Fruit fly (Drosophila melanogaster) whole organism, embryonic: ENCODE data around the gene CG2247.

Source experiments
- Antp ChIP-seq: fragments of 200-800 bp; sonication (Bioruptor generic); optimal IDR thresholded peaks from 3 replicates; lab custom pipeline; 2016; ENCODE audit warnings: missing biosample characterization, missing genetic modification characterization
- Bdp1 ChIP-seq: fragments of 200-800 bp; sonication (Bioruptor generic); optimal IDR thresholded peaks from 3 replicates; lab custom pipeline; 2016; ENCODE audit warnings: missing biosample characterization, missing genetic modification characterization
- Bteb2 ChIP-seq: fragments of 200-800 bp; sonication (Bioruptor generic); optimal IDR thresholded peaks from 2 replicates; lab custom pipeline; 2016; ENCODE audit warnings: missing biosample characterization, missing genetic modification characterization
- CG17912 ChIP-seq: fragments of 200-800 bp; sonication (Bioruptor generic); optimal IDR thresholded peaks from 2 replicates; lab custom pipeline; 2018; ENCODE audit warnings: missing biosample characterization, mild to moderate bottlenecking, missing genetic modification characterization
- CG30020 ChIP-seq: fragments of 200-800 bp; optimal IDR thresholded peaks from 2 replicates; lab custom pipeline; 2019; ENCODE audit warnings: missing biosample characterization, mild to moderate bottlenecking, missing genetic modification characterization, moderate library complexity
- CG3065 ChIP-seq: fragments of 200-800 bp; sonication (Bioruptor generic); optimal IDR thresholded peaks from 2 replicates; lab custom pipeline; 2016; ENCODE audit warnings: missing biosample characterization, missing genetic modification characterization
- CG3163 ChIP-seq: fragments of 200-800 bp; sonication (Bioruptor generic); optimal IDR thresholded peaks from 3 replicates; lab custom pipeline; 2016; ENCODE audit warnings: missing biosample characterization, missing genetic modification characterization
- CG34422 ChIP-seq: fragments of 200-800 bp; sonication (Bioruptor generic); IDR thresholded peaks from 3 replicates; pipeline ENCODE4 v1.3.6; 2022; ENCODE audit warnings: missing biosample characterization, missing genetic modification characterization
- CG42726 ChIP-seq: fragments of 200-800 bp; sonication (Bioruptor generic); IDR thresholded peaks from 2 replicates; pipeline ENCODE4 v1.3.6; 2022; ENCODE audit warnings: missing biosample characterization, missing genetic modification characterization; ENCODE audit not compliant: partially characterized antibody
- CG4282 ChIP-seq: fragments of 200-800 bp; sonication (Bioruptor generic); optimal IDR thresholded peaks from 2 replicates; lab custom pipeline; 2016; ENCODE audit warnings: missing biosample characterization, missing genetic modification characterization
- CG43689 ChIP-seq: fragments of 200-800 bp; sonication (Bioruptor generic); IDR thresholded peaks from 2 replicates; pipeline ENCODE4 v1.3.6; 2022; ENCODE audit warnings: missing biosample characterization, missing genetic modification characterization
- CG6254 ChIP-seq: fragments of 200-800 bp; sonication (Bioruptor generic); optimal IDR thresholded peaks from 3 replicates; lab custom pipeline; 2017; ENCODE audit warnings: mild to moderate bottlenecking, missing biosample characterization, missing genetic modification reagents, missing genetic modification characterization
- CG6689 ChIP-seq: fragments of 200-800 bp; sonication (Bioruptor generic); IDR thresholded peaks from 2 replicates; pipeline ENCODE4 v1.3.6; 2022; ENCODE audit warnings: missing biosample characterization, missing genetic modification characterization
- Dp ChIP-seq: fragments of 200-800 bp; sonication (Bioruptor generic); optimal IDR thresholded peaks from 2 replicates; lab custom pipeline; 2018; ENCODE audit warnings: missing biosample characterization, mild to moderate bottlenecking, missing genetic modification characterization, moderate library complexity
- Gug ChIP-seq: fragments of 200-800 bp; sonication (Bioruptor generic); IDR thresholded peaks from 4 replicates; pipeline ENCODE4 v1.3.6; 2022; ENCODE audit warnings: missing biosample characterization, missing genetic modification characterization
- H15 ChIP-seq: fragments of 200-800 bp; sonication (Bioruptor generic); IDR thresholded peaks from 3 replicates; pipeline ENCODE4 v1.3.6; 2022; ENCODE audit warnings: missing biosample characterization, missing genetic modification characterization
- HLH3B ChIP-seq: fragments of 200-800 bp; sonication (Bioruptor generic); IDR thresholded peaks from 2 replicates; pipeline ENCODE4 v1.3.6; 2022; ENCODE audit warnings: missing biosample characterization, missing genetic modification characterization
- HLH4C ChIP-seq: fragments of 200-800 bp; sonication (Bioruptor generic); IDR thresholded peaks from 3 replicates; pipeline ENCODE4 v1.3.6; 2022; ENCODE audit warnings: missing biosample characterization, missing genetic modification characterization; ENCODE audit not compliant: partially characterized antibody
- HLHmδ ChIP-seq: fragments of 200-800 bp; sonication (Bioruptor generic); optimal IDR thresholded peaks from 2 replicates; lab custom pipeline; 2018; ENCODE audit warnings: missing biosample characterization, mild to moderate bottlenecking, missing genetic modification characterization, moderate library complexity
- Hey ChIP-seq: fragments of 200-800 bp; sonication (Bioruptor generic); optimal IDR thresholded peaks from 3 replicates; lab custom pipeline; 2018; ENCODE audit warnings: missing biosample characterization, mild to moderate bottlenecking, missing genetic modification characterization
- HmgD ChIP-seq: fragments of 200-800 bp; sonication (Bioruptor generic); optimal IDR thresholded peaks from 3 replicates; lab custom pipeline; 2016; ENCODE audit warnings: missing biosample characterization, missing genetic modification characterization
- Hsf ChIP-seq: fragments of 200-800 bp; sonication (Bioruptor generic); optimal IDR thresholded peaks from 3 replicates; lab custom pipeline; 2016; ENCODE audit warnings: missing biosample characterization, missing genetic modification characterization
- Meics ChIP-seq: fragments of 200-800 bp; sonication (Bioruptor generic); optimal IDR thresholded peaks from 2 replicates; lab custom pipeline; 2017; ENCODE audit warnings: missing biosample characterization, mild to moderate bottlenecking, missing genetic modification characterization
- Mrtf ChIP-seq: fragments of 200-800 bp; sonication (Bioruptor generic); IDR thresholded peaks from 3 replicates; pipeline ENCODE4 v1.3.6; 2022; ENCODE audit warnings: missing biosample characterization, missing genetic modification characterization
- Oaz ChIP-seq: fragments of 200-800 bp; sonication (Bioruptor generic); IDR thresholded peaks from 2 replicates; pipeline ENCODE4 v1.3.6; 2022; ENCODE audit warnings: missing biosample characterization, missing genetic modification characterization
- Oli ChIP-seq: fragments of 200-800 bp; sonication (Bioruptor generic); optimal IDR thresholded peaks from 2 replicates; lab custom pipeline; 2018; ENCODE audit warnings: missing biosample characterization, mild to moderate bottlenecking, missing genetic modification characterization, moderate library complexity
- Ravus ChIP-seq: fragments of 200-800 bp; sonication (Bioruptor generic); IDR thresholded peaks from 2 replicates; pipeline ENCODE4 v1.3.6; 2022; ENCODE audit warnings: missing biosample characterization, missing genetic modification characterization
- Xbp1 ChIP-seq: fragments of 200-800 bp; sonication (Bioruptor generic); optimal IDR thresholded peaks from 3 replicates; lab custom pipeline; 2016; ENCODE audit warnings: missing biosample characterization, mild to moderate bottlenecking, missing genetic modification characterization
- ash1 ChIP-seq: fragments of 200-800 bp; sonication (Bioruptor generic); optimal IDR thresholded peaks from 2 replicates; lab custom pipeline; 2018; ENCODE audit warnings: missing biosample characterization, mild to moderate bottlenecking, missing genetic modification characterization
- crp ChIP-seq, 2 experiments: fragments of 200-800 bp; sonication (Bioruptor generic); optimal IDR thresholded peaks; 2 replicates in 1 of 2; 3 replicates in 1 of 2; lab custom pipeline; 2017; ENCODE audit warnings: missing biosample characterization in 2 of 2, missing genetic modification characterization in 2 of 2, mild to moderate bottlenecking in 1 of 2, moderate library complexity in 1 of 2
- danr ChIP-seq: fragments of 200-800 bp; sonication (Bioruptor generic); IDR thresholded peaks from 2 replicates; pipeline ENCODE4 v1.3.6; 2022; ENCODE audit warnings: missing biosample characterization, missing genetic modification characterization
- dimm ChIP-seq: fragments of 200-800 bp; sonication (Bioruptor generic); IDR thresholded peaks from 2 replicates; pipeline ENCODE4 v1.3.6; 2022; ENCODE audit warnings: missing biosample characterization, missing genetic modification characterization
- ems ChIP-seq: fragments of 200-800 bp; sonication (Bioruptor generic); optimal IDR thresholded peaks from 3 replicates; lab custom pipeline; 2016; ENCODE audit warnings: missing biosample characterization, missing genetic modification characterization
- eyg ChIP-seq: fragments of 200-800 bp; sonication (Bioruptor generic); optimal IDR thresholded peaks from 3 replicates; lab custom pipeline; 2016; ENCODE audit warnings: missing biosample characterization, missing genetic modification characterization
- fd102C ChIP-seq: fragments of 200-800 bp; sonication (Bioruptor generic); optimal IDR thresholded peaks from 2 replicates; lab custom pipeline; 2018; ENCODE audit warnings: missing biosample characterization, mild to moderate bottlenecking, missing genetic modification characterization, moderate library complexity
- gcm2 ChIP-seq: fragments of 200-800 bp; sonication (Bioruptor generic); optimal IDR thresholded peaks from 2 replicates; lab custom pipeline; 2016; ENCODE audit warnings: missing biosample characterization, missing genetic modification characterization
- grn ChIP-seq: fragments of 200-800 bp; sonication (Bioruptor generic); optimal IDR thresholded peaks from 3 replicates; lab custom pipeline; 2017; ENCODE audit warnings: missing biosample characterization, missing genetic modification characterization
- hth ChIP-seq: fragments of >200 bp; optimal IDR thresholded peaks from 2 replicates; lab custom pipeline; 2017; ENCODE audit warnings: inconsistent platforms
- lbe ChIP-seq: fragments of 200-800 bp; sonication (Bioruptor generic); optimal IDR thresholded peaks from 2 replicates; lab custom pipeline; 2016; ENCODE audit warnings: missing biosample characterization, mild to moderate bottlenecking, missing genetic modification characterization
- mld ChIP-seq: fragments of 200-800 bp; sonication (Bioruptor generic); IDR thresholded peaks from 3 replicates; pipeline ENCODE4 v1.3.6; 2022; ENCODE audit warnings: missing biosample characterization, missing genetic modification characterization; ENCODE audit not compliant: partially characterized antibody
- nau ChIP-seq: fragments of 200-800 bp; sonication (Bioruptor generic); optimal IDR thresholded peaks from 3 replicates; lab custom pipeline; 2017; ENCODE audit warnings: missing biosample characterization, mild to moderate bottlenecking, missing genetic modification characterization, missing genetic modification reagents
- pnt ChIP-seq: fragments of 200-800 bp; sonication (Bioruptor generic); optimal IDR thresholded peaks from 3 replicates; lab custom pipeline; 2016; ENCODE audit warnings: missing biosample characterization, missing genetic modification characterization
- pzg ChIP-seq: fragments of 200-800 bp; sonication (Bioruptor generic); optimal IDR thresholded peaks from 3 replicates; lab custom pipeline; 2018; ENCODE audit warnings: missing biosample characterization, mild to moderate bottlenecking, missing genetic modification characterization, moderate library complexity
- seq ChIP-seq: fragments of 200-800 bp; sonication (Bioruptor generic); IDR thresholded peaks from 2 replicates; pipeline ENCODE4 v1.3.6; 2022; ENCODE audit warnings: missing biosample characterization, missing genetic modification characterization
- sisA ChIP-seq: fragments of 200-800 bp; sonication (Bioruptor generic); IDR thresholded peaks from 2 replicates; pipeline ENCODE4 v1.3.6; 2022; ENCODE audit warnings: missing biosample characterization, missing genetic modification characterization
- slbo ChIP-seq: fragments of 200-800 bp; sonication (Bioruptor generic); IDR thresholded peaks from 2 replicates; pipeline ENCODE4 v1.3.6; 2022; ENCODE audit warnings: missing biosample characterization, missing genetic modification characterization
- sna ChIP-seq: fragments of 200-800 bp; sonication (Bioruptor generic); IDR thresholded peaks from 2 replicates; pipeline ENCODE4 v1.3.6; 2022; ENCODE audit warnings: missing biosample characterization, missing genetic modification characterization; ENCODE audit not compliant: partially characterized antibody
- sr ChIP-seq: fragments of 200-800 bp; sonication (Bioruptor generic); IDR thresholded peaks from 3 replicates; pipeline ENCODE4 v1.3.6; 2022; ENCODE audit warnings: missing biosample characterization, missing genetic modification characterization
- tll ChIP-seq, 2 experiments: fragments of 200-800 bp in 1 of 2; fragments of >200 bp in 1 of 2; sonication (Bioruptor generic) in 1 of 2; optimal IDR thresholded peaks; 2 replicates each; lab custom pipeline; 2017 to 2019; ENCODE audit warnings: missing biosample characterization in 2 of 2, missing genetic modification characterization in 2 of 2, mild to moderate bottlenecking in 1 of 2, moderate library complexity in 1 of 2
- wek ChIP-seq: fragments of 200-800 bp; sonication (Bioruptor generic); optimal IDR thresholded peaks from 3 replicates; lab custom pipeline; 2018; ENCODE audit warnings: missing biosample characterization, mild to moderate bottlenecking, missing genetic modification characterization, moderate library complexity
- yki ChIP-seq: fragments of >200 bp; optimal IDR thresholded peaks from 3 replicates; lab custom pipeline; 2018
- zen2 ChIP-seq: fragments of 200-800 bp; sonication (Bioruptor generic); IDR thresholded peaks from 3 replicates; pipeline ENCODE4 v1.3.6; 2022; ENCODE audit warnings: missing biosample characterization, missing genetic modification characterization; ENCODE audit not compliant: partially characterized antibody

Gene CG2247

DNA sequence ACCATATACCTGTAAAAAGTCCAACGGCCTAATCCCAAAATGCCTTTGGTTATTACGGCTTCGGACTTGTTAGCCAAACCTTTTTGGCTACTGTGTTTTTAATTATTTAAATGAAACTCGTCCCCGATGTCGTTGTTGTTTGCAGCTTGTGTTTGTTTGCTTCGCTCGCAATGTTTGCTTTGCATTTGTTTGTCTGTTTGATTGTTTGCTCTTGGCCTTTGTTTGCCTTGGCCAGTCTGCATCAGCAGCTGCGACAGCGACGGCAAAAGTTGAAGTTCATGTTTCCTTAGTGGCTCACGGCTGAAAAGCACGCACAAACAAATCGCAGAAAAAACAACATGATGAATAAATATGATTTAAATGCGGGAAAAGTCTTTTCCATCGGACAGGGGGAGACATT, 49.0 kb upstream of the CG2247 start (continued):
- TF ChIP-seq CG4282 (GFP tag; lab: Kevin White, UChicago) (no peak), lbe (GFP tag; lab: Kevin White, UChicago) (no peak), fd102C (GFP tag; lab: Kevin White, UChicago) (no peak), HLH3B (GFP tag; lab: Robert Waterston, UW) (peak; percentile 12; the same call in 1 of the 2 replicates), HLH4C (GFP tag; lab: Robert Waterston, UW) (no peak), CG3163 (no peak), gcm2 (no peak), yki (lab: Kevin White, UChicago) (no peak), H15 (no peak), nau (GFP tag; lab: Kevin White, UChicago) (peak; percentile 72), CG17912 (GFP tag; lab: Kevin White, UChicago) (no peak), hth (lab: Kevin White, UChicago) (no peak), CG30020 (tag; lab: Kevin White, UChicago) (no peak), CG6254 (GFP tag; lab: Kevin White, UChicago) (no peak), wek (GFP tag; lab: Kevin White, UChicago) (peak; percentile 69), seq (GFP tag; lab: Robert Waterston, UW) (peak; percentile 21; the same call in 1 of the 2 replicates), HmgD (GFP tag; lab: Kevin White, UChicago) (no peak), Oaz (GFP tag; lab: Robert Waterston, UW) (no peak), CG6689 (no peak), eyg (GFP tag; lab: Kevin White, UChicago) (peak; percentile 14), Gug (GFP tag; lab: Robert Waterston, UW) (no peak), slbo (0 out of 2 replicates have a peak, but pooled peaks have one; percentile 14), CG42726 (no peak), Bteb2 (GFP tag; lab: Kevin White, UChicago) (no peak), zen2 (GFP tag; lab: Robert Waterston, UW) (no peak), sr (GFP tag; lab: Robert Waterston, UW) (0 out of 3 replicates have a peak, but pooled peaks have one; percentile 14), Hey (tag; lab: Kevin White, UChicago) (no peak), Oli (tag; lab: Kevin White, UChicago) (no peak), grn (GFP tag; lab: Kevin White, UChicago) (no peak), Ravus (GFP tag; lab: Robert Waterston, UW) (no peak), Meics (GFP tag; lab: Kevin White, UChicago) (peak; percentile 9), dimm (GFP tag; lab: Robert Waterston, UW) (no peak), HLHmδ (no peak), Antp (no peak), danr (GFP tag; lab: Robert Waterston, UW) (no peak), Bdp1 (no peak), mld (GFP tag; lab: Robert Waterston, UW) (no peak), CG3065 (no peak), Dp (GFP tag; lab: Kevin White, UChicago) (no peak), pzg (GFP tag; lab: Kevin White, UChicago) (no peak), sisA (GFP tag; lab: Robert Waterston, UW) (no peak), ems (GFP tag; lab: Kevin White, UChicago) (no peak), Xbp1 (GFP tag; lab: Kevin White, UChicago) (no peak), pnt (GFP tag; lab: Kevin White, UChicago) (no peak), Mrtf (GFP tag; lab: Robert Waterston, UW) (no peak), crp (GFP tag; optimal IDR thresholded peaks at IDR 0.05; lab: Kevin White, UChicago) (no peak), Hsf (GFP tag; lab: Kevin White, UChicago) (no peak), CG34422 (GFP tag; lab: Robert Waterston, UW) (no peak), tll (GFP tag; optimal IDR thresholded peaks at IDR 0.05; lab: Kevin White, UChicago) (no peak), ash1 (GFP tag; lab: Kevin White, UChicago) (no peak), CG43689 (GFP tag; lab: Robert Waterston, UW) (no peak), sna (GFP tag; lab: Robert Waterston, UW) (no peak)
